Fruit fly (Drosophila melanogaster) whole organism, embryonic: ENCODE data around the gene Scox.

Source experiments
- CG12391 ChIP-seq: fragments of 200-800 bp; sonication (Bioruptor generic); optimal IDR thresholded peaks from 3 replicates; lab custom pipeline; 2018; ENCODE audit warnings: missing biosample characterization, mild to moderate bottlenecking, missing genetic modification characterization, moderate library complexity
- CG13123 ChIP-seq: fragments of 200-800 bp; sonication (Bioruptor generic); optimal IDR thresholded peaks from 2 replicates; lab custom pipeline; 2016; ENCODE audit warnings: missing biosample characterization, missing genetic modification characterization
- CG16863 ChIP-seq: fragments of 200-800 bp; sonication (Bioruptor generic); optimal IDR thresholded peaks from 3 replicates; lab custom pipeline; 2016; ENCODE audit warnings: missing biosample characterization, missing genetic modification characterization
- CG17359 ChIP-seq: fragments of 200-800 bp; sonication (Bioruptor generic); optimal IDR thresholded peaks from 3 replicates; lab custom pipeline; 2018; ENCODE audit warnings: missing biosample characterization, mild to moderate bottlenecking, missing genetic modification characterization, moderate library complexity
- CG18011 ChIP-seq: fragments of 200-800 bp; sonication (Bioruptor generic); optimal IDR thresholded peaks from 2 replicates; lab custom pipeline; 2017; ENCODE audit warnings: missing biosample characterization, missing genetic modification characterization, mild to moderate bottlenecking, moderate library complexity, missing genotype
- CG18599 ChIP-seq: fragments of 200-800 bp; sonication (Bioruptor generic); optimal IDR thresholded peaks from 3 replicates; lab custom pipeline; 2017; ENCODE audit warnings: missing biosample characterization, missing genetic modification characterization, mild to moderate bottlenecking, moderate library complexity, missing genetic modification reagents
- CG30403 ChIP-seq: fragments of 200-800 bp; sonication (Bioruptor generic); optimal IDR thresholded peaks from 3 replicates; lab custom pipeline; 2016; ENCODE audit warnings: missing biosample characterization, missing genetic modification characterization
- CG31365 ChIP-seq: fragments of 200-800 bp; sonication (Bioruptor generic); optimal IDR thresholded peaks from 2 replicates; lab custom pipeline; 2018; ENCODE audit warnings: missing biosample characterization, mild to moderate bottlenecking, missing genetic modification characterization
- CG34224 ChIP-seq: fragments of 200-800 bp; sonication (Bioruptor generic); IDR thresholded peaks from 3 replicates; pipeline ENCODE4 v1.3.6; 2022; ENCODE audit warnings: missing biosample characterization, missing genetic modification characterization; ENCODE audit not compliant: partially characterized antibody
- CG34422 ChIP-seq: fragments of 200-800 bp; sonication (Bioruptor generic); IDR thresholded peaks from 3 replicates; pipeline ENCODE4 v1.3.6; 2022; ENCODE audit warnings: missing biosample characterization, missing genetic modification characterization
- CG4282 ChIP-seq: fragments of 200-800 bp; sonication (Bioruptor generic); optimal IDR thresholded peaks from 2 replicates; lab custom pipeline; 2016; ENCODE audit warnings: missing biosample characterization, missing genetic modification characterization
- CG4360 ChIP-seq: fragments of 200-800 bp; sonication (Bioruptor generic); IDR thresholded peaks from 2 replicates; pipeline ENCODE4 v1.3.6; 2022; ENCODE audit warnings: missing biosample characterization, missing genetic modification characterization
- CG4404 ChIP-seq: fragments of 200-800 bp; sonication (Bioruptor generic); IDR thresholded peaks from 2 replicates; pipeline ENCODE4 v1.3.6; 2022; ENCODE audit warnings: missing biosample characterization, missing genetic modification characterization
- CG6654 ChIP-seq: fragments of 200-800 bp; sonication (Bioruptor generic); optimal IDR thresholded peaks from 2 replicates; lab custom pipeline; 2017; ENCODE audit warnings: missing biosample characterization, mild to moderate bottlenecking, missing genetic modification characterization
- CG7271 ChIP-seq: fragments of 200-800 bp; sonication (Bioruptor generic); optimal IDR thresholded peaks from 2 replicates; lab custom pipeline; 2018; ENCODE audit warnings: missing biosample characterization, mild to moderate bottlenecking, missing genetic modification characterization, moderate library complexity
- CG8388 ChIP-seq: fragments of 200-800 bp; sonication (Bioruptor generic); optimal IDR thresholded peaks from 2 replicates; lab custom pipeline; 2019; ENCODE audit warnings: missing biosample characterization, mild to moderate bottlenecking, missing genetic modification characterization, moderate library complexity
- CG8478 ChIP-seq: fragments of >200 bp; optimal IDR thresholded peaks from 2 replicates; lab custom pipeline; 2018
- CG9437 ChIP-seq: fragments of 200-800 bp; sonication (Bioruptor generic); optimal IDR thresholded peaks from 2 replicates; lab custom pipeline; 2018; ENCODE audit warnings: missing biosample characterization, mild to moderate bottlenecking, missing genetic modification characterization
- Dfd ChIP-seq, 2 experiments: fragments of >200 bp; optimal IDR thresholded peaks; 2 replicates each; lab custom pipeline; 2017; ENCODE audit warnings: missing biosample characterization in 2 of 2, missing genetic modification characterization in 2 of 2
- Dip2 ChIP-seq: fragments of 200-800 bp; sonication (Bioruptor generic); IDR thresholded peaks from 2 replicates; pipeline ENCODE4 v1.3.6; 2022; ENCODE audit warnings: missing biosample characterization, missing genetic modification characterization
- ERR ChIP-seq: fragments of 200-800 bp; sonication (Bioruptor generic); optimal IDR thresholded peaks from 2 replicates; lab custom pipeline; 2016; ENCODE audit warnings: missing biosample characterization, missing genetic modification characterization
- Eip74EF ChIP-seq, 2 experiments: fragments of 200-800 bp in 1 of 2; fragments of >200 bp in 1 of 2; sonication (Bioruptor generic) in 1 of 2; optimal IDR thresholded peaks; 2 replicates each; lab custom pipeline; 2017 to 2019; ENCODE audit warnings: missing biosample characterization in 2 of 2, missing genetic modification characterization in 2 of 2, mild to moderate bottlenecking in 1 of 2, moderate library complexity in 1 of 2
- HLH3B ChIP-seq: fragments of 200-800 bp; sonication (Bioruptor generic); IDR thresholded peaks from 2 replicates; pipeline ENCODE4 v1.3.6; 2022; ENCODE audit warnings: missing biosample characterization, missing genetic modification characterization
- TFAM ChIP-seq: fragments of 200-800 bp; sonication (Bioruptor generic); optimal IDR thresholded peaks from 2 replicates; lab custom pipeline; 2017; ENCODE audit warnings: missing biosample characterization, missing genetic modification characterization, inconsistent platforms
- Taf1 ChIP-seq: fragments of 200-800 bp; sonication (Bioruptor generic); IDR thresholded peaks from 2 replicates; pipeline ENCODE4 v1.3.6; 2022; ENCODE audit warnings: missing biosample characterization, missing genetic modification characterization
- ac ChIP-seq: fragments of 200-800 bp; sonication (Bioruptor generic); optimal IDR thresholded peaks from 3 replicates; lab custom pipeline; 2017; ENCODE audit warnings: missing biosample characterization, mild to moderate bottlenecking, missing genetic modification characterization
- aop ChIP-seq: fragments of 200-800 bp; sonication (Bioruptor generic); IDR thresholded peaks from 2 replicates; pipeline ENCODE4 v1.3.6; 2022; ENCODE audit warnings: missing biosample characterization, missing genetic modification characterization
- ap ChIP-seq: fragments of 200-800 bp; sonication (Bioruptor generic); IDR thresholded peaks from 2 replicates; pipeline ENCODE4 v1.3.6; 2022; ENCODE audit warnings: missing biosample characterization, missing genetic modification characterization
- cad ChIP-seq: fragments of >200 bp; optimal IDR thresholded peaks from 2 replicates; lab custom pipeline; 2017; ENCODE audit warnings: missing biosample characterization, missing genetic modification characterization
- cg ChIP-seq: fragments of 200-800 bp; sonication (Bioruptor generic); optimal IDR thresholded peaks from 3 replicates; lab custom pipeline; 2019; ENCODE audit warnings: missing biosample characterization, mild to moderate bottlenecking, missing genetic modification characterization, moderate library complexity
- chinmo ChIP-seq: fragments of 200-800 bp; sonication (Bioruptor generic); IDR thresholded peaks from 4 replicates; pipeline ENCODE4 v1.3.6; 2022; ENCODE audit warnings: missing biosample characterization, missing genetic modification characterization; ENCODE audit not compliant: partially characterized antibody
- chm ChIP-seq: fragments of 200-800 bp; sonication (Bioruptor generic); IDR thresholded peaks from 2 replicates; pipeline ENCODE4 v1.3.6; 2022; ENCODE audit warnings: missing biosample characterization, missing genetic modification characterization
- croc ChIP-seq: fragments of 200-800 bp; sonication (Bioruptor generic); conservative IDR thresholded peaks from 3 replicates; pipeline ENCODE4 v1.3.6; 2022; ENCODE audit warnings: missing biosample characterization, missing genetic modification characterization
- esg ChIP-seq: fragments of 200-800 bp; sonication (Bioruptor generic); conservative IDR thresholded peaks from 2 replicates; pipeline ENCODE4 v1.3.6; 2022; ENCODE audit warnings: missing biosample characterization, missing genetic modification characterization
- fd96Cb ChIP-seq: fragments of 200-800 bp; sonication (Bioruptor generic); optimal IDR thresholded peaks from 2 replicates; lab custom pipeline; 2018; ENCODE audit warnings: missing biosample characterization, mild to moderate bottlenecking, missing genetic modification characterization, moderate library complexity
- gce ChIP-seq: fragments of 200-800 bp; sonication (Bioruptor generic); IDR thresholded peaks from 3 replicates; pipeline ENCODE4 v1.3.6; 2022; ENCODE audit warnings: missing biosample characterization, missing genetic modification characterization
- gem ChIP-seq: fragments of 200-800 bp; sonication (Bioruptor generic); optimal IDR thresholded peaks from 2 replicates; lab custom pipeline; 2019; ENCODE audit warnings: missing biosample characterization, mild to moderate bottlenecking, missing genetic modification characterization, moderate library complexity
- ken ChIP-seq: fragments of 200-800 bp; sonication (Bioruptor generic); IDR thresholded peaks from 3 replicates; pipeline ENCODE4 v1.3.6; 2022; ENCODE audit warnings: missing biosample characterization, missing genetic modification characterization
- lab ChIP-seq: fragments of 200-800 bp; sonication (Bioruptor generic); optimal IDR thresholded peaks from 3 replicates; lab custom pipeline; 2017; ENCODE audit warnings: missing biosample characterization, missing genetic modification characterization, mild to moderate bottlenecking, moderate library complexity, missing genetic modification reagents
- pho ChIP-seq: fragments of 200-800 bp; sonication (Bioruptor generic); optimal IDR thresholded peaks from 2 replicates; lab custom pipeline; 2016; ENCODE audit warnings: missing biosample characterization, missing genetic modification characterization
- pum ChIP-seq: fragments of 200-800 bp; sonication (Bioruptor generic); optimal IDR thresholded peaks from 2 replicates; lab custom pipeline; 2016; ENCODE audit warnings: missing biosample characterization, missing genetic modification characterization
- row ChIP-seq: fragments of 200-800 bp; sonication (Bioruptor generic); IDR thresholded peaks from 3 replicates; pipeline ENCODE4 v1.3.6; 2022; ENCODE audit warnings: missing biosample characterization, missing genetic modification characterization
- sens ChIP-seq: fragments of 200-800 bp; sonication (Bioruptor generic); peaks from one replicate; lab custom pipeline; 2016; ENCODE audit warnings: missing biosample characterization, missing genetic modification characterization
- shn ChIP-seq: fragments of 200-800 bp; sonication (Bioruptor generic); optimal IDR thresholded peaks from 3 replicates; lab custom pipeline; 2016; ENCODE audit warnings: missing biosample characterization, missing genetic modification characterization
- stwl ChIP-seq: fragments of 200-800 bp; sonication (Bioruptor generic); optimal IDR thresholded peaks from 3 replicates; lab custom pipeline; 2018; ENCODE audit warnings: missing biosample characterization, mild to moderate bottlenecking, missing genetic modification characterization, moderate library complexity
- tgo ChIP-seq: fragments of 200-800 bp; sonication (Bioruptor generic); IDR thresholded peaks from 3 replicates; pipeline ENCODE4 v1.3.6; 2022; ENCODE audit warnings: missing biosample characterization, missing genetic modification characterization
- tll ChIP-seq, 2 experiments: fragments of 200-800 bp in 1 of 2; fragments of >200 bp in 1 of 2; sonication (Bioruptor generic) in 1 of 2; optimal IDR thresholded peaks; 2 replicates each; lab custom pipeline; 2017 to 2019; ENCODE audit warnings: missing biosample characterization in 2 of 2, missing genetic modification characterization in 2 of 2, mild to moderate bottlenecking in 1 of 2, moderate library complexity in 1 of 2
- wor ChIP-seq: fragments of 200-800 bp; sonication (Bioruptor generic); IDR thresholded peaks from 2 replicates; pipeline ENCODE4 v1.3.6; 2022; ENCODE audit warnings: missing biosample characterization, missing genetic modification characterization

Scox gene

DNA sequence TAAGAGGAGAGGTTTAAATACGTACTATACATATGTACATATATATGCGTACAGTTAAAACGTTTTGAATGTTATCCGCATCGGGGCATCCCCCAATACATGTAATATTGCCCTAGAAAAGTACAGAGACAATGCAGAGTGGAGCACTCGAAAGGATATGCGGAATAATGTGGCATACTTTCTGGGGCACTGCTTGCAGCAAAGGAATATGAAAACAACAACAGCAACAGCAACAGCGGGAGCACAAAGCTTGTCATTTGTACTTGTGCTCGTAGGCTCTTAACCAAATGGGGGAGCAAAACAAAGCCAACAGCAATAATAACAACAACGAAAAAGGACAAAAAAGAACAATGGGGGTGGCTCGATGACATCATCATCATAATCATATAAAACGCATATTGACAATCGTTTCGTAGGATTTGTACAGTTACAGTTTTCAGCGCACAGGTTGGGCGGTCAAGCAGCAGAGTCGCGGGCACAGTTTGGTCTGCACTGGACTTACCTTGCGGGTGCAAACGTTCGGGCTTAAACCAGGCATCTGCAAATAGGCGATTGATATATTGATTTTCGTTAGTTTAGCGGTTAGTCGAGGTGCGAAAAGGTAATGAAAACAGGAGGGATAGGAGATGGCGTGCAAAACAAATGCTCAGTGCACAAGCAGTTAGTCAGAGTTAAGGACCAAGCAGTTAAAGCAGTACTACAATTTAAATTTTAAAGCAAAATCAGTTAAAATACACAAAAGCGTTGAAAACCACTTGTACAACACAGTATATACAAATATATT lies 35.1 kb upstream of the Scox start:
- TF ChIP-seq CG6654 (GFP tag; lab: Kevin White, UChicago) (peak; percentile 97), Dip2 (GFP tag; lab: Robert Waterston, UW) (no peak), esg (no peak), CG4360 (GFP tag; lab: Robert Waterston, UW) (peak; percentile 77), Dfd (GFP tag; optimal IDR thresholded peaks at IDR 0.05; lab: Kevin White, UChicago) (peak in 1 of 2 experiments; percentile 97), chinmo (GFP tag; lab: Robert Waterston, UW) (0 out of 4 replicates have a peak, but pooled peaks have one; percentile 21), ERR (GFP tag; lab: Kevin White, UChicago) (no peak), CG8478 (peak; percentile 78), CG13123 (GFP tag; lab: Kevin White, UChicago) (no peak), CG34422 (GFP tag; lab: Robert Waterston, UW) (0 out of 3 replicates have a peak, but pooled peaks have one; percentile 24), CG4282 (GFP tag; lab: Kevin White, UChicago) (no peak), CG31365 (tag; lab: Kevin White, UChicago) (peak; percentile 81), tll (GFP tag; optimal IDR thresholded peaks at IDR 0.05; lab: Kevin White, UChicago) (peak in 1 of 2 experiments; percentile 46), cad (peak; percentile 84), aop (GFP tag; lab: Robert Waterston, UW) (no peak), Eip74EF (GFP tag; optimal IDR thresholded peaks at IDR 0.05; lab: Kevin White, UChicago) (peak in 1 of 2 experiments; percentile 68), CG16863 (no peak), sens (GFP tag; lab: Kevin White, UChicago) (peak; percentile 42)

DNA sequence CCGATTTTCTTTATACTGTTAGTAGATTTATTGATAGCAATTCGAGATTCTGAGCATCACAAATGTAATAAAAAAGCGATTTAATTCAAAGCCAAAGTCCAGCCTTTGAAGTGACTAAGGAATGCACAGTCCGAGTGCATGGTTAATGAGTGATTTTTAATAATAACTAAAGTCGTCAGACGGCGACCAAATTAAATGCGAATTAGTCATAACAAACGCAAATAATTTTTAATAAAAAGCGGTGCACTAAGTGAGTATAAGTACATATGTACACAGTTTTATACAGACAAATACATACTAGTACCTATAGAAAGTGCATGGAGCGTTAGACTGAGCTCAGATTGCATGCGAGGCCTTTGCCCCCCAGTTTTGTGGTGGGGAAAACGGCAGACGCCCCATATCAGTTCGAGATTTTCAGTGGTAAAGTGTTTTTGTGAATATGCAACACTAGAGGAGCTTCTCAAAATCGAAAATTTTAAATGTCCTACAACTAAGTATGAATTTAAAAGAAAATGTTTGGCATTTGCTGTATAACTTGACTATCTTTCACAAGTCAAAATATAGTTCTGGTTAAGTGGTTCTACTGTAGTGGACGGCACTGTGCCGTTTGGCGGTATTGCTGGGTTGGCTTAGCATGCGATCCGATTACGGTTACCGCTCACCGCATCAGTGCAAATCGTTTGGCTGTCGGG lies 34.1 kb upstream of the Scox start:
- TF ChIP-seq CG17359 (no peak), CG30403 (GFP tag; lab: Kevin White, UChicago) (no peak), TFAM (GFP tag; lab: Kevin White, UChicago) (no peak), fd96Cb (no peak), ac (GFP tag; lab: Kevin White, UChicago) (no peak), ap (GFP tag; lab: Robert Waterston, UW) (no peak), pho (GFP tag; lab: Kevin White, UChicago) (no peak), row (GFP tag; lab: Robert Waterston, UW) (peak; percentile 34; the same call in 1 of the 3 replicates), stwl (no peak), tgo (GFP tag; lab: Robert Waterston, UW) (0 out of 3 replicates have a peak, but pooled peaks have one; percentile 13), CG34224 (GFP tag; lab: Robert Waterston, UW) (no peak), CG12391 (tag; lab: Kevin White, UChicago) (no peak), CG18599 (GFP tag; lab: Kevin White, UChicago) (no peak), cg (GFP tag; lab: Kevin White, UChicago) (no peak), gem (tag; lab: Kevin White, UChicago) (peak; percentile 21), HLH3B (peak; percentile 35; the same call in 1 of the 2 replicates), gce (GFP tag; lab: Robert Waterston, UW) (no peak), wor (GFP tag; lab: Robert Waterston, UW) (no peak), CG18011 (GFP tag; lab: Kevin White, UChicago) (no peak), shn (GFP tag; lab: Kevin White, UChicago) (no peak), lab (GFP tag; lab: Kevin White, UChicago) (no peak), Taf1 (GFP tag; lab: Robert Waterston, UW) (no peak), CG9437 (no peak), croc (GFP tag; lab: Robert Waterston, UW) (no peak), CG8388 (no peak), CG7271 (tag; lab: Kevin White, UChicago) (no peak), ken (GFP tag; lab: Robert Waterston, UW) (0 out of 3 replicates have a peak, but pooled peaks have one; percentile 5), CG4404 (GFP tag; lab: Robert Waterston, UW) (no peak), chm (GFP tag; lab: Robert Waterston, UW) (no peak), pum (GFP tag; lab: Kevin White, UChicago) (no peak)
